Fruit fly (Drosophila melanogaster): ENCODE data around the gene Mur18B.

dm6 chrX:19211982-19212381, 1.1 kb upstream of the Mur18B start, which contains the start of gene CG14195:
- TF ChIP-seq cnc (optimal IDR thresholded peaks at IDR 0.05) (no peak), CG7045 (GFP tag; optimal IDR thresholded peaks at IDR 0.05) (no peak), kay (GFP tag; ENCODE audit: borderline replicate concordance) (no peak), tj (GFP tag; optimal IDR thresholded peaks at IDR 0.05) (no peak), CG33017 (tag; optimal IDR thresholded peaks at IDR 0.05) (no peak), Clk (GFP tag; optimal IDR thresholded peaks at IDR 0.05) (no peak)

Data from whole organism, adult.